Worm (Caenorhabditis elegans) whole organism, late embryonic: Measurements from ENCODE around the gene C04E12.5.

Source experiments
- C08G9.2 ChIP-seq: sonication (generic microtip); optimal IDR thresholded peaks from 2 replicates; lab custom pipeline; 2016; ENCODE audit warnings: mild to moderate bottlenecking, missing genetic modification characterization, moderate library complexity, missing compliant biosample characterization
- F13H6.1 ChIP-seq: sonication (generic microtip); optimal IDR thresholded peaks from 2 replicates; lab custom pipeline; 2016; ENCODE audit warnings: missing genetic modification characterization, missing compliant biosample characterization
- K02D7.2 ChIP-seq: sonication (generic microtip); optimal IDR thresholded peaks from 2 replicates; lab custom pipeline; 2017; ENCODE audit warnings: mild to moderate bottlenecking, missing genetic modification characterization, missing compliant biosample characterization
- T23F11.4 ChIP-seq: fragments of 200-800 bp; sonication (Bioruptor generic); optimal IDR thresholded peaks from 2 replicates; lab custom pipeline; 2018; ENCODE audit warnings: mild to moderate bottlenecking, missing genetic modification characterization, missing compliant biosample characterization
- ceh-14 ChIP-seq: sonication (generic microtip); optimal IDR thresholded peaks from 2 replicates; lab custom pipeline; 2016; ENCODE audit warnings: missing genotype, missing genetic modification characterization, missing compliant biosample characterization
- ceh-22 ChIP-seq: sonication (generic microtip); optimal IDR thresholded peaks from 2 replicates; lab custom pipeline; 2017; ENCODE audit warnings: missing biosample characterization, missing genetic modification characterization
- ceh-48 ChIP-seq: sonication (generic microtip); optimal IDR thresholded peaks from 2 replicates; lab custom pipeline; 2016; ENCODE audit warnings: missing genetic modification characterization, inconsistent platforms, missing compliant biosample characterization
- ceh-9 ChIP-seq: sonication (generic microtip); optimal IDR thresholded peaks from 2 replicates; lab custom pipeline; 2016; ENCODE audit warnings: mild to moderate bottlenecking, missing genetic modification characterization, inconsistent platforms, missing compliant biosample characterization
- dmd-4 ChIP-seq: sonication (generic microtip); optimal IDR thresholded peaks from 2 replicates; lab custom pipeline; 2016; ENCODE audit warnings: borderline replicate concordance, missing genetic modification characterization, missing compliant biosample characterization
- dve-1 ChIP-seq: sonication (generic microtip); optimal IDR thresholded peaks from 2 replicates; lab custom pipeline; 2017; ENCODE audit warnings: antibody characterized with exemption, mild to moderate bottlenecking, missing genetic modification characterization, missing compliant biosample characterization
- elt-2 ChIP-seq: sonication (generic microtip); optimal IDR thresholded peaks from 2 replicates; lab custom pipeline; 2016; ENCODE audit warnings: missing genetic modification reagents, missing genetic modification characterization, missing compliant biosample characterization
- eyg-1 ChIP-seq: sonication (generic microtip); optimal IDR thresholded peaks from 2 replicates; lab custom pipeline; 2016; ENCODE audit warnings: missing genotype, missing genetic modification characterization, missing compliant biosample characterization
- fkh-10 ChIP-seq: fragments of 150-350 bp; optimal IDR thresholded peaks from 2 replicates; lab custom pipeline; 2014; ENCODE audit warnings: missing biosample characterization, missing genetic modification reagents, missing genetic modification characterization
- gmeb-2 ChIP-seq: sonication (generic microtip); optimal IDR thresholded peaks from 2 replicates; lab custom pipeline; 2016; ENCODE audit warnings: missing genetic modification characterization, inconsistent platforms, missing compliant biosample characterization
- lim-6 ChIP-seq: sonication (generic microtip); optimal IDR thresholded peaks from 2 replicates; lab custom pipeline; 2016; ENCODE audit warnings: missing genetic modification characterization, missing compliant biosample characterization
- lin-11 ChIP-seq: fragments of 200-800 bp; sonication (Bioruptor generic); optimal IDR thresholded peaks from 2 replicates; lab custom pipeline; 2018; ENCODE audit warnings: mild to moderate bottlenecking, missing genetic modification characterization, missing compliant biosample characterization
- mec-3 ChIP-seq: sonication (generic microtip); optimal IDR thresholded peaks from 2 replicates; lab custom pipeline; 2016; ENCODE audit warnings: borderline replicate concordance, missing genetic modification characterization, missing compliant biosample characterization
- nfya-1 ChIP-seq: sonication (generic microtip); optimal IDR thresholded peaks from 2 replicates; lab custom pipeline; 2017; ENCODE audit warnings: missing genetic modification characterization, mild to moderate bottlenecking, missing compliant biosample characterization, antibody characterized with exemption, moderate library complexity
- npax-4 ChIP-seq: sonication (generic microtip); optimal IDR thresholded peaks from 2 replicates; lab custom pipeline; 2016; ENCODE audit warnings: missing genetic modification characterization, missing compliant biosample characterization
- pat-9 ChIP-seq: fragments of 200-800 bp; sonication (Bioruptor generic); optimal IDR thresholded peaks from 2 replicates; lab custom pipeline; 2018; ENCODE audit warnings: mild to moderate bottlenecking, missing genetic modification characterization, moderate library complexity, missing compliant biosample characterization
- pax-1 ChIP-seq: fragments of 150-350 bp; optimal IDR thresholded peaks from 2 replicates; lab custom pipeline; 2014; ENCODE audit warnings: missing biosample characterization, missing genetic modification characterization
- pha-2 ChIP-seq: sonication (generic microtip); optimal IDR thresholded peaks from 2 replicates; lab custom pipeline; 2017; ENCODE audit warnings: mild to moderate bottlenecking, missing genetic modification characterization, missing compliant biosample characterization
- pha-4 ChIP-seq: fragments of 150-350 bp; optimal IDR thresholded peaks from 2 replicates; lab custom pipeline; 2018; ENCODE audit warnings: missing biosample characterization, missing genetic modification reagents, missing genetic modification characterization
- pqm-1 ChIP-seq: sonication (generic microtip); optimal IDR thresholded peaks from 2 replicates; lab custom pipeline; 2016; ENCODE audit warnings: missing genetic modification characterization, missing compliant biosample characterization
- ref-2 ChIP-seq: sonication (generic microtip); optimal IDR thresholded peaks from 2 replicates; lab custom pipeline; 2016; ENCODE audit warnings: missing genetic modification characterization, missing compliant biosample characterization
- tbx-2 ChIP-seq: sonication (generic microtip); optimal IDR thresholded peaks from 2 replicates; lab custom pipeline; 2016; ENCODE audit warnings: missing genetic modification characterization, missing compliant biosample characterization
- unc-3 ChIP-seq, 2 experiments: fragments of 200-800 bp in 1 of 2; sonication (Bioruptor generic) in 1 of 2; sonication (generic microtip) in 1 of 2; conservative IDR thresholded peaks in 1 of 2; optimal IDR thresholded peaks in 1 of 2; 2 replicates each; pipeline versions ENCODE4 v1.3.6 to Lab custom; 2016 to 2022; ENCODE audit warnings: missing compliant biosample characterization in 2 of 2, missing genetic modification characterization in 2 of 2, missing genetic modification reagents in 1 of 2
- unc-55 ChIP-seq: sonication (generic microtip); optimal IDR thresholded peaks from 2 replicates; lab custom pipeline; 2017; ENCODE audit warnings: missing biosample characterization, missing genetic modification reagents, missing genetic modification characterization
- zip-5 ChIP-seq: sonication (generic microtip); optimal IDR thresholded peaks from 2 replicates; lab custom pipeline; 2016; ENCODE audit warnings: missing genetic modification characterization, missing compliant biosample characterization

The C04E12.5 gene

ce11 chrV:3339009-3339408 lies 19.4 kb upstream of the C04E12.5 start, which contains the start of gene C17B7.4:
C17B7.4 (plus strand) TSS chrV:3339309.
- TF ChIP-seq tbx-2 (tag; lab: Kevin White, UChicago): no peak
- no peak for TF ChIP-seq dve-1 (tag; lab: Kevin White, UChicago)
- TF ChIP-seq unc-3 (GFP tag; conservative IDR thresholded peaks at IDR 0.05; lab: Robert Waterston, UW): no peak
- TF ChIP-seq unc-3 (tag; optimal IDR thresholded peaks at IDR 0.05; lab: Kevin White, UChicago): no peak
- TF ChIP-seq pha-2: no peak
- no peak for TF ChIP-seq lin-11 (tag; lab: Kevin White, UChicago)
- TF ChIP-seq, all 69 proteins: peak for 0

ce11 chrV:3341906-3342305 lies 16.5 kb upstream of the C04E12.5 start, which contains the start of gene C17B7.10:
C17B7.10 (minus strand) TSS chrV:3342006.
- TF ChIP-seq ref-2: no peak
- TF ChIP-seq ceh-48: no peak
- no peak for TF ChIP-seq dmd-4 (tag; lab: Kevin White, UChicago)

- TF ChIP-seq unc-55 (GFP tag; lab: Kevin White, UChicago) (no peak), dmd-4 (tag; lab: Kevin White, UChicago) (no peak)
Observed at ce11 chrV:3342504-3342903, 15.9 kb upstream of the C04E12.5 start, which contains the start of gene C17B7.3. C17B7.3 (plus strand) TSS chrV:3342804.

ce11 chrV:3344001-3344400 lies 14.4 kb upstream of the C04E12.5 start:
- TF ChIP-seq pat-9 (tag; lab: Kevin White, UChicago): no peak
- TF ChIP-seq lin-11 (tag; lab: Kevin White, UChicago): no peak
- no peak for TF ChIP-seq pha-4 (tag; lab: Kevin White, UChicago)
- TF ChIP-seq ceh-14 (tag; lab: Kevin White, UChicago): no peak
- TF ChIP-seq elt-2 (tag; lab: Kevin White, UChicago): no peak

- TF ChIP-seq mec-3 (tag; lab: Kevin White, UChicago): no peak
- TF ChIP-seq, all 69 proteins: peak for 0
Observed at ce11 chrV:3346434-3347019, 11.8 kb upstream of the C04E12.5 start, which contains the start of gene fbxa-65. fbxa-65 (minus strand) TSS chrV:3346484.

ce11 chrV:3347486-3347885 lies 10.9 kb upstream of the C04E12.5 start:
- no peak for TF ChIP-seq T23F11.4
- no peak for TF ChIP-seq fkh-10
- TF ChIP-seq ceh-14 (tag; lab: Kevin White, UChicago): no peak

- no peak for TF ChIP-seq gmeb-2 (tag; lab: Kevin White, UChicago)
- TF ChIP-seq lin-11 (tag; lab: Kevin White, UChicago): no peak
- no peak for TF ChIP-seq ceh-22 (tag; lab: Kevin White, UChicago)
- TF ChIP-seq tbx-2 (tag; lab: Kevin White, UChicago): no peak
- TF ChIP-seq C08G9.2: no peak
- no peak for TF ChIP-seq zip-5
- no peak for TF ChIP-seq ceh-48
- no peak for TF ChIP-seq ceh-9
- TF ChIP-seq lim-6 (tag; lab: Kevin White, UChicago): no peak
- no peak for TF ChIP-seq K02D7.2 (tag; lab: Kevin White, UChicago)
- TF ChIP-seq pqm-1 (tag; lab: Kevin White, UChicago): no peak
- no peak for TF ChIP-seq pax-1 (tag; lab: Kevin White, UChicago)
- TF ChIP-seq nfya-1 (tag; lab: Kevin White, UChicago): no peak
- TF ChIP-seq F13H6.1 (tag; lab: Kevin White, UChicago): no peak
- TF ChIP-seq eyg-1: no peak
- no peak for TF ChIP-seq fkh-10
- TF ChIP-seq elt-2 (tag; lab: Kevin White, UChicago): no peak
- no peak for TF ChIP-seq npax-4 (tag; lab: Kevin White, UChicago)
Observed at ce11 chrV:3349877-3350276, 8.5 kb upstream of the C04E12.5 start, which contains the start of gene C17B7.15. C17B7.15 (plus strand) TSS chrV:3350177.
